Fruit fly (Drosophila melanogaster) whole organism, embryonic: ENCODE measurements around the gene park.

Experiments used
- B-H1 ChIP-seq: fragments of 200-800 bp; sonication (Bioruptor generic); IDR thresholded peaks from 3 replicates; pipeline ENCODE4 v1.3.6; 2022; ENCODE audit warnings: missing biosample characterization, missing genetic modification characterization
- B-H2 ChIP-seq: fragments of 200-800 bp; sonication (Bioruptor generic); optimal IDR thresholded peaks from 2 replicates; lab custom pipeline; 2018; ENCODE audit warnings: missing biosample characterization, mild to moderate bottlenecking, missing genetic modification characterization
- C15 ChIP-seq: fragments of 200-800 bp; sonication (Bioruptor generic); IDR thresholded peaks from 3 replicates; pipeline ENCODE4 v1.3.6; 2022; ENCODE audit warnings: missing biosample characterization, missing genetic modification characterization
- CG10321 ChIP-seq: fragments of 200-800 bp; sonication (Bioruptor generic); IDR thresholded peaks from 2 replicates; pipeline ENCODE4 v1.3.6; 2022; ENCODE audit warnings: missing biosample characterization, missing genetic modification characterization
- CG11398 ChIP-seq: fragments of 200-800 bp; sonication (Bioruptor generic); optimal IDR thresholded peaks from 2 replicates; lab custom pipeline; 2016; ENCODE audit warnings: missing biosample characterization, missing genetic modification characterization
- CG13624 ChIP-seq: fragments of 200-800 bp; sonication (Bioruptor generic); optimal IDR thresholded peaks from 2 replicates; lab custom pipeline; 2016; ENCODE audit warnings: missing biosample characterization, missing genetic modification characterization
- CG13775 ChIP-seq: fragments of 200-800 bp; sonication (Bioruptor generic); optimal IDR thresholded peaks from 3 replicates; lab custom pipeline; 2017; ENCODE audit warnings: missing biosample characterization, mild to moderate bottlenecking, missing genetic modification characterization
- CG14667 ChIP-seq: fragments of 200-800 bp; sonication (Bioruptor generic); IDR thresholded peaks from 2 replicates; pipeline ENCODE4 v1.3.6; 2022; ENCODE audit warnings: missing biosample characterization, missing genetic modification characterization
- CG1529 ChIP-seq: fragments of 200-800 bp; sonication (Bioruptor generic); optimal IDR thresholded peaks from 3 replicates; lab custom pipeline; 2018; ENCODE audit warnings: missing biosample characterization, missing genetic modification characterization
- CG1602 ChIP-seq: fragments of 200-800 bp; sonication (Bioruptor generic); optimal IDR thresholded peaks from 3 replicates; lab custom pipeline; 2016; ENCODE audit warnings: missing biosample characterization, missing genetic modification characterization
- CG1603 ChIP-seq: fragments of 200-800 bp; sonication (Bioruptor generic); optimal IDR thresholded peaks from 2 replicates; lab custom pipeline; 2019; ENCODE audit warnings: missing biosample characterization, mild to moderate bottlenecking, missing genetic modification characterization, moderate library complexity
- CG16863 ChIP-seq: fragments of 200-800 bp; sonication (Bioruptor generic); optimal IDR thresholded peaks from 3 replicates; lab custom pipeline; 2016; ENCODE audit warnings: missing biosample characterization, missing genetic modification characterization
- CG30403 ChIP-seq: fragments of 200-800 bp; sonication (Bioruptor generic); optimal IDR thresholded peaks from 3 replicates; lab custom pipeline; 2016; ENCODE audit warnings: missing biosample characterization, missing genetic modification characterization
- CG3065 ChIP-seq: fragments of 200-800 bp; sonication (Bioruptor generic); optimal IDR thresholded peaks from 2 replicates; lab custom pipeline; 2016; ENCODE audit warnings: missing biosample characterization, missing genetic modification characterization
- CG31224 ChIP-seq: fragments of 200-800 bp; sonication (Bioruptor generic); IDR thresholded peaks from 2 replicates; pipeline ENCODE4 v1.3.6; 2022; ENCODE audit warnings: missing biosample characterization, missing genetic modification characterization
- CG31441 ChIP-seq: fragments of 200-800 bp; sonication (Bioruptor generic); IDR thresholded peaks from 2 replicates; pipeline ENCODE4 v1.3.6; 2022; ENCODE audit warnings: missing biosample characterization, missing genetic modification characterization
- CG32772 ChIP-seq: fragments of 200-800 bp; sonication (Bioruptor generic); IDR thresholded peaks from 2 replicates; pipeline ENCODE4 v1.3.6; 2022; ENCODE audit warnings: missing biosample characterization, missing genetic modification characterization
- CG33213 ChIP-seq: fragments of 200-800 bp; sonication (Bioruptor generic); optimal IDR thresholded peaks from 3 replicates; lab custom pipeline; 2016; ENCODE audit warnings: missing biosample characterization, missing genetic modification characterization
- CG6654 ChIP-seq: fragments of 200-800 bp; sonication (Bioruptor generic); optimal IDR thresholded peaks from 2 replicates; lab custom pipeline; 2017; ENCODE audit warnings: missing biosample characterization, mild to moderate bottlenecking, missing genetic modification characterization
- CG7987 ChIP-seq: fragments of 200-800 bp; sonication (Bioruptor generic); optimal IDR thresholded peaks from 2 replicates; lab custom pipeline; 2018; ENCODE audit warnings: missing biosample characterization, mild to moderate bottlenecking, missing genetic modification characterization, moderate library complexity
- Dad ChIP-seq: fragments of 200-800 bp; sonication (Bioruptor generic); optimal IDR thresholded peaks from 3 replicates; lab custom pipeline; 2016; ENCODE audit warnings: missing biosample characterization, missing genetic modification characterization
- Doc2 ChIP-seq: fragments of 200-800 bp; sonication (Bioruptor generic); IDR thresholded peaks from 2 replicates; pipeline ENCODE4 v1.3.6; 2022; ENCODE audit warnings: missing biosample characterization, missing genetic modification characterization
- Ets65A ChIP-seq: fragments of 200-800 bp; sonication (Bioruptor generic); peaks from one replicate; lab custom pipeline; 2016; ENCODE audit warnings: missing biosample characterization, missing genetic modification characterization
- Gsc ChIP-seq: fragments of 200-800 bp; sonication (Bioruptor generic); IDR thresholded peaks from 2 replicates; pipeline ENCODE4 v1.3.6; 2022; ENCODE audit warnings: missing biosample characterization, missing genetic modification characterization
- HHEX ChIP-seq: fragments of 200-800 bp; sonication (Bioruptor generic); optimal IDR thresholded peaks from 3 replicates; lab custom pipeline; 2017; ENCODE audit warnings: missing biosample characterization, mild to moderate bottlenecking, missing genetic modification characterization, missing genetic modification reagents
- Hr39 ChIP-seq: fragments of >200 bp; optimal IDR thresholded peaks from 2 replicates; lab custom pipeline; 2017
- Lhr ChIP-seq: fragments of 200-800 bp; sonication (Bioruptor generic); optimal IDR thresholded peaks from 3 replicates; lab custom pipeline; 2017; ENCODE audit warnings: mild to moderate bottlenecking, missing biosample characterization, missing genetic modification reagents, missing genetic modification characterization
- Meics ChIP-seq: fragments of 200-800 bp; sonication (Bioruptor generic); optimal IDR thresholded peaks from 2 replicates; lab custom pipeline; 2017; ENCODE audit warnings: missing biosample characterization, mild to moderate bottlenecking, missing genetic modification characterization
- NC2α ChIP-seq: fragments of 200-800 bp; sonication (Bioruptor generic); optimal IDR thresholded peaks from 2 replicates; lab custom pipeline; 2016; ENCODE audit warnings: missing biosample characterization, missing genetic modification characterization
- NfI ChIP-seq: fragments of 200-800 bp; sonication (Bioruptor generic); optimal IDR thresholded peaks from 3 replicates; lab custom pipeline; 2018; ENCODE audit warnings: missing biosample characterization, mild to moderate bottlenecking, missing genetic modification characterization, moderate library complexity
- Oli ChIP-seq: fragments of 200-800 bp; sonication (Bioruptor generic); optimal IDR thresholded peaks from 2 replicates; lab custom pipeline; 2018; ENCODE audit warnings: missing biosample characterization, mild to moderate bottlenecking, missing genetic modification characterization, moderate library complexity
- Opbp ChIP-seq: fragments of 200-800 bp; sonication (Bioruptor generic); IDR thresholded peaks from 3 replicates; pipeline ENCODE4 v1.3.6; 2022; ENCODE audit warnings: missing biosample characterization, missing genetic modification characterization; ENCODE audit not compliant: partially characterized antibody
- Pdp1 ChIP-seq, 2 experiments: fragments of 200-800 bp; sonication (Bioruptor generic); optimal IDR thresholded peaks; 3 replicates each; lab custom pipeline; 2016; ENCODE audit warnings: missing biosample characterization in 2 of 2, missing genetic modification characterization in 2 of 2, mild to moderate bottlenecking in 1 of 2, moderate library complexity in 1 of 2
- Scr ChIP-seq: fragments of 200-800 bp; sonication (Bioruptor generic); IDR thresholded peaks from 2 replicates; pipeline ENCODE4 v1.3.6; 2022; ENCODE audit warnings: missing biosample characterization, missing genetic modification characterization; ENCODE audit not compliant: partially characterized antibody
- aop ChIP-seq: fragments of 200-800 bp; sonication (Bioruptor generic); IDR thresholded peaks from 2 replicates; pipeline ENCODE4 v1.3.6; 2022; ENCODE audit warnings: missing biosample characterization, missing genetic modification characterization
- fd96Cb ChIP-seq: fragments of 200-800 bp; sonication (Bioruptor generic); optimal IDR thresholded peaks from 2 replicates; lab custom pipeline; 2018; ENCODE audit warnings: missing biosample characterization, mild to moderate bottlenecking, missing genetic modification characterization, moderate library complexity
- gcm2 ChIP-seq: fragments of 200-800 bp; sonication (Bioruptor generic); optimal IDR thresholded peaks from 2 replicates; lab custom pipeline; 2016; ENCODE audit warnings: missing biosample characterization, missing genetic modification characterization
- gro ChIP-seq: fragments of 200-800 bp; sonication (Bioruptor generic); optimal IDR thresholded peaks from 2 replicates; lab custom pipeline; 2016; ENCODE audit warnings: missing biosample characterization, missing genetic modification characterization
- gsb ChIP-seq: fragments of 200-800 bp; sonication (Bioruptor generic); IDR thresholded peaks from 2 replicates; pipeline ENCODE4 v1.3.6; 2022; ENCODE audit warnings: missing biosample characterization, missing genetic modification characterization
- hb ChIP-seq: fragments of 200-800 bp; sonication (Bioruptor generic); IDR thresholded peaks from 3 replicates; pipeline ENCODE4 v1.3.6; 2022; ENCODE audit warnings: missing biosample characterization, missing genetic modification characterization; ENCODE audit not compliant: partially characterized antibody
- her ChIP-seq: fragments of 200-800 bp; sonication (Bioruptor generic); optimal IDR thresholded peaks from 2 replicates; lab custom pipeline; 2016; ENCODE audit warnings: missing biosample characterization, missing genetic modification characterization
- insv ChIP-seq, 2 experiments: fragments of 200-800 bp; sonication (Bioruptor generic); optimal IDR thresholded peaks; 3 replicates each; lab custom pipeline; 2016 to 2018; ENCODE audit warnings: missing biosample characterization in 2 of 2, missing genetic modification characterization in 2 of 2
- mld ChIP-seq: fragments of 200-800 bp; sonication (Bioruptor generic); IDR thresholded peaks from 3 replicates; pipeline ENCODE4 v1.3.6; 2022; ENCODE audit warnings: missing biosample characterization, missing genetic modification characterization; ENCODE audit not compliant: partially characterized antibody
- sna ChIP-seq: fragments of 200-800 bp; sonication (Bioruptor generic); IDR thresholded peaks from 2 replicates; pipeline ENCODE4 v1.3.6; 2022; ENCODE audit warnings: missing biosample characterization, missing genetic modification characterization; ENCODE audit not compliant: partially characterized antibody
- ssp ChIP-seq: fragments of 200-800 bp; sonication (Bioruptor generic); IDR thresholded peaks from 2 replicates; pipeline ENCODE4 v1.3.6; 2022; ENCODE audit warnings: missing biosample characterization, missing genetic modification characterization
- stwl ChIP-seq: fragments of 200-800 bp; sonication (Bioruptor generic); optimal IDR thresholded peaks from 3 replicates; lab custom pipeline; 2018; ENCODE audit warnings: missing biosample characterization, mild to moderate bottlenecking, missing genetic modification characterization, moderate library complexity
- sug ChIP-seq: fragments of 200-800 bp; optimal IDR thresholded peaks from 2 replicates; lab custom pipeline; 2019; ENCODE audit warnings: missing biosample characterization, mild to moderate bottlenecking, missing genetic modification characterization, moderate library complexity
- tna ChIP-seq: fragments of 200-800 bp; sonication (Bioruptor generic); IDR thresholded peaks from 2 replicates; pipeline ENCODE4 v1.3.6; 2022; ENCODE audit warnings: missing biosample characterization, missing genetic modification characterization; ENCODE audit not compliant: partially characterized antibody
- unpg ChIP-seq: fragments of 200-800 bp; sonication (Bioruptor generic); optimal IDR thresholded peaks from 3 replicates; lab custom pipeline; 2018; ENCODE audit warnings: missing biosample characterization, mild to moderate bottlenecking, missing genetic modification characterization, moderate library complexity
- vfl ChIP-seq: fragments of 200-800 bp; sonication (Bioruptor generic); optimal IDR thresholded peaks from 2 replicates; lab custom pipeline; 2016; ENCODE audit warnings: missing biosample characterization, missing genetic modification characterization
- wek ChIP-seq: fragments of 200-800 bp; sonication (Bioruptor generic); optimal IDR thresholded peaks from 3 replicates; lab custom pipeline; 2018; ENCODE audit warnings: missing biosample characterization, mild to moderate bottlenecking, missing genetic modification characterization, moderate library complexity

Gene park

dm6 chr3L:21171905-21172304 lies 24.7 kb downstream of the park start, which contains the start of gene Ac78C (continued):
- TF ChIP-seq NfI (GFP tag; lab: Kevin White, UChicago), result peak; percentile 93
- TF ChIP-seq stwl (tag; lab: Kevin White, UChicago), result no peak
- peak; percentile 91 for TF ChIP-seq HHEX
- peak; percentile 91 for TF ChIP-seq Dad (GFP tag; lab: Kevin White, UChicago)
- TF ChIP-seq mld (GFP tag; lab: Robert Waterston, UW), result no peak
- TF ChIP-seq Ets65A, result peak; percentile 99
- TF ChIP-seq Meics (GFP tag; lab: Kevin White, UChicago), result peak; percentile 89
- peak; percentile 92 for TF ChIP-seq sug
- TF ChIP-seq Gsc (GFP tag; lab: Robert Waterston, UW), result 0 out of 2 replicates have a peak, but pooled peaks have one; percentile 32
- TF ChIP-seq CG3065 (GFP tag; lab: Kevin White, UChicago), result peak; percentile 58
- peak; percentile 59; the same call in 2 of the 3 replicates for TF ChIP-seq Opbp (GFP tag; lab: Robert Waterston, UW)
- peak; percentile 67 for TF ChIP-seq B-H1
- no peak; the same call in 1 of the 2 replicates for TF ChIP-seq CG31441 (GFP tag; lab: Robert Waterston, UW)
- no peak for TF ChIP-seq aop (GFP tag; lab: Robert Waterston, UW)
- peak; percentile 58 for TF ChIP-seq CG11398 (GFP tag; lab: Kevin White, UChicago)
- peak; percentile 87 for TF ChIP-seq gsb (GFP tag; lab: Robert Waterston, UW)
- TF ChIP-seq insv (GFP tag; optimal IDR thresholded peaks at IDR 0.05; lab: Kevin White, UChicago), result peak in 1 of 2 experiments; percentile 33
- TF ChIP-seq gcm2 (GFP tag; lab: Kevin White, UChicago), result peak; percentile 74
- TF ChIP-seq CG1602, result peak; percentile 31
- TF ChIP-seq Doc2 (GFP tag; lab: Robert Waterston, UW), result peak; percentile 51; the same call in 1 of the 2 replicates
- peak; percentile 46 for TF ChIP-seq CG1529 (GFP tag; lab: Kevin White, UChicago)
- TF ChIP-seq Lhr (GFP tag; lab: Kevin White, UChicago), result peak; percentile 9
- TF ChIP-seq CG30403, result peak; percentile 68
- TF ChIP-seq CG13624 (GFP tag; lab: Kevin White, UChicago), result peak; percentile 96
- TF ChIP-seq CG10321, result peak; percentile 53
- TF ChIP-seq Oli, result peak; percentile 77
- TF ChIP-seq B-H2 (GFP tag; lab: Kevin White, UChicago), result peak; percentile 96
- peak; percentile 91 for TF ChIP-seq vfl (GFP tag; lab: Kevin White, UChicago)
- no peak for TF ChIP-seq hb (GFP tag; lab: Robert Waterston, UW)
- peak; percentile 61 for TF ChIP-seq CG6654 (GFP tag; lab: Kevin White, UChicago)
- TF ChIP-seq Hr39 (lab: Kevin White, UChicago), result no peak
- TF ChIP-seq Pdp1 (GFP tag; optimal IDR thresholded peaks at IDR 0.05; lab: Kevin White, UChicago), result peak; percentile 87
- peak; percentile 93 for TF ChIP-seq her (GFP tag; lab: Kevin White, UChicago)
- peak; percentile 63 for TF ChIP-seq ssp (GFP tag; lab: Robert Waterston, UW)
- TF ChIP-seq gro (GFP tag; lab: Kevin White, UChicago), result peak; percentile 96
- TF ChIP-seq tna, result peak; percentile 64
- no peak for TF ChIP-seq sna (GFP tag; lab: Robert Waterston, UW)
- TF ChIP-seq NC2α (GFP tag; lab: Kevin White, UChicago), result peak; percentile 30
- TF ChIP-seq CG32772 (GFP tag; lab: Robert Waterston, UW), result peak; percentile 81
- peak; percentile 74 for TF ChIP-seq fd96Cb
- TF ChIP-seq CG16863 (GFP tag; lab: Kevin White, UChicago), result peak; percentile 83
- peak; percentile 51 for TF ChIP-seq CG13775
- peak; percentile 89 for TF ChIP-seq unpg (GFP tag; lab: Kevin White, UChicago)
- peak; percentile 85 for TF ChIP-seq CG7987 (GFP tag; lab: Kevin White, UChicago)
- TF ChIP-seq wek (GFP tag; lab: Kevin White, UChicago), result peak; percentile 77
- TF ChIP-seq CG33213 (GFP tag; lab: Kevin White, UChicago), result peak; percentile 82
- TF ChIP-seq C15, result peak; percentile 74; the same call in 2 of the 3 replicates
- peak; percentile 87 for TF ChIP-seq CG1603 (tag; lab: Kevin White, UChicago)
- TF ChIP-seq CG31224, result peak; percentile 65
- TF ChIP-seq CG14667 (GFP tag; lab: Robert Waterston, UW), result peak; percentile 68
- peak; percentile 45 for TF ChIP-seq Scr (GFP tag; lab: Robert Waterston, UW)
